Worm (Caenorhabditis elegans) whole organism, early embryonic: ENCODE data around the gene Y54G2A.40.

Experiments
- F13C5.2 ChIP-seq: sonication (generic microtip); optimal IDR thresholded peaks from 2 replicates; lab custom pipeline; 2017; ENCODE audit warnings: mild to moderate bottlenecking, missing genetic modification characterization, inconsistent platforms, missing compliant biosample characterization
- ama-1 ChIP-seq: fragments of 150-350 bp; optimal IDR thresholded peaks from 2 replicates; lab custom pipeline; 2014
- ceh-13 ChIP-seq: fragments of 200-800 bp; sonication (Bioruptor generic); optimal IDR thresholded peaks from 2 replicates; lab custom pipeline; 2018; ENCODE audit warnings: mild to moderate bottlenecking, missing genetic modification characterization, missing compliant biosample characterization
- ceh-36 ChIP-seq: sonication (generic microtip); optimal IDR thresholded peaks from 2 replicates; lab custom pipeline; 2016; ENCODE audit warnings: missing genetic modification characterization, inconsistent platforms, missing compliant biosample characterization
- flt-1 ChIP-seq: fragments of 200-800 bp; sonication (Bioruptor generic); IDR thresholded peaks from 2 replicates; pipeline ENCODE4 v1.3.6; 2022; ENCODE audit warnings: missing genetic modification characterization, missing compliant biosample characterization
- hnd-1 ChIP-seq: sonication (generic microtip); optimal IDR thresholded peaks from 2 replicates; lab custom pipeline; 2016; ENCODE audit warnings: missing genetic modification characterization, missing compliant biosample characterization
- pes-1 ChIP-seq: fragments of 200-800 bp; sonication (Bioruptor generic); IDR thresholded peaks from 2 replicates; pipeline ENCODE4 v1.3.6; 2022; ENCODE audit warnings: missing genetic modification reagents, missing genetic modification characterization, missing compliant biosample characterization
- sea-1 ChIP-seq: fragments of 200-800 bp; sonication (Bioruptor generic); conservative IDR thresholded peaks from 2 replicates; pipeline ENCODE4 v1.3.6; 2022; ENCODE audit warnings: missing genetic modification characterization, missing compliant biosample characterization
- tbx-11 ChIP-seq: fragments of 200-800 bp; sonication (Bioruptor generic); IDR thresholded peaks from 2 replicates; pipeline ENCODE4 v1.3.6; 2022; ENCODE audit warnings: missing genetic modification characterization, missing compliant biosample characterization
- tra-4 ChIP-seq: sonication (generic microtip); optimal IDR thresholded peaks from 2 replicates; lab custom pipeline; 2017; ENCODE audit warnings: missing genetic modification characterization, missing compliant biosample characterization

ce11 chrIV:2843882-2844281 lies 2.4 kb upstream of the Y54G2A.40 start, which contains the start of gene Y54G2A.15:
- TF ChIP-seq ama-1 (lab: Kevin White, UChicago) = no peak
- no peak for TF ChIP-seq ceh-36 (tag; lab: Kevin White, UChicago)
- no peak for TF ChIP-seq flt-1 (GFP tag; lab: Robert Waterston, UW)
- no peak for TF ChIP-seq F13C5.2
- no peak for TF ChIP-seq hnd-1 (tag; lab: Kevin White, UChicago)
- no peak for TF ChIP-seq pes-1 (GFP tag; lab: Robert Waterston, UW)
- no peak for TF ChIP-seq sea-1 (GFP tag; lab: Robert Waterston, UW)
- no peak for TF ChIP-seq tbx-11 (GFP tag; lab: Robert Waterston, UW)
- TF ChIP-seq tra-4 = no peak
- TF ChIP-seq ceh-13 (GFP tag; lab: Kevin White, UChicago) = no peak
